Fruit fly (Drosophila melanogaster): ENCODE results near the gene GstZ2.

The GstZ2 gene

DNA sequence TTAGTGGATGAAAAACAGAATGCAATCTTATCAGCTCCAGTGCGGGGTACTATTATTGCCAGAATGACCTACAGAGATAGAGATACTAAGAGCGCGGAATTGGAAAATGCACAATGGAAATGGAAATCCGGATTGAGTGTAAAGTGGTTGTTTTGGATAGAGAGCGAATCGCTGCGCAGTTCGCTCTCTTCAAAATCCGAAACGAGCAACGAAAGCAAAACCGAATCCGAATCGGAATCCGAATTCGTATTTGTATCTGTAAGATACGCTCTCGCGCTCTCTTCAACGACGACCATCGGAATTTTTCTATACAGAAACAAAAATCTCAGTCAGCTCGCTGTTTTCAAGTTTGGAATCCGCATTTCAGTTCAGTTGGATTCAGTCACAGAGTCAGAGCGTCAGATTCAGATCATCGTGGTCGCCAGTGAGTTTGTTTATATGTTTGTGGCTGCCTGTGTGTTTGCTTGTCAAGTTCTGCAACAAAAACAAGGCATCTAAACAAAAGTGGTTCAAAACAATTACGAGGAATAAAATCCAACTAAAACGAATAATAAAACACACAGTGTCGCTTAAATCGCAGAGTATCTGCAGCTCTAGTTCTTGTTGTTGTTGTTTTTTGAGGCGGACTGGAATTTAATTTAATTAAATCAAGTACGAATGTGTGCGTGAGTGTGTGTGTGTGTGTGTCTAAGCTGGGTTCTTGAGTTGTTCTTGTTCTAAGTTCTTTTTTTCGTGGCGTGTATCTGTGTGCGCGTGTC lies 42.7 kb downstream of the GstZ2 start, which contains the start of gene ps:
Gene ps (plus strand): TSS at position 364 of the 758 bp plus-strand sequence.
- TF ChIP-seq Bgb (GFP tag; IDR thresholded peaks at IDR 0.05; ENCODE audit: partially characterized antibody) (no peak), MESR4 (GFP tag; optimal IDR thresholded peaks at IDR 0.05) (no peak), CG8359 (GFP tag; optimal IDR thresholded peaks at IDR 0.05; ENCODE audit: borderline replicate concordance) (no peak), CG8944 (GFP tag; optimal IDR thresholded peaks at IDR 0.05) (no peak), CTCF (GFP tag; optimal IDR thresholded peaks at IDR 0.05) (no peak), CG17186 (GFP tag; optimal IDR thresholded peaks at IDR 0.05) (no peak), CG1233 (GFP tag; optimal IDR thresholded peaks at IDR 0.05) (peak; percentile 23), odd (GFP tag; optimal IDR thresholded peaks at IDR 0.05) (no peak), usp (GFP tag; optimal IDR thresholded peaks at IDR 0.05) (no peak), CG4854 (GFP tag; optimal IDR thresholded peaks at IDR 0.05) (no peak), D19B (GFP tag; optimal IDR thresholded peaks at IDR 0.05) (no peak), CG18599 (GFP tag; optimal IDR thresholded peaks at IDR 0.05) (no peak), Ada2b (GFP tag; IDR thresholded peaks at IDR 0.05) (no peak), ac (GFP tag; optimal IDR thresholded peaks at IDR 0.05) (no peak), bigmax (GFP tag; optimal IDR thresholded peaks at IDR 0.05) (no peak), CG17568 (GFP tag; optimal IDR thresholded peaks at IDR 0.05) (peak; percentile 27), CG31441 (GFP tag; IDR thresholded peaks at IDR 0.05) (no peak), maf-S (GFP tag; optimal IDR thresholded peaks at IDR 0.05) (no peak), row (GFP tag; IDR thresholded peaks at IDR 0.05) (no peak), CG2889 (GFP tag; IDR thresholded peaks at IDR 0.05) (no peak), CG13424 (tag; optimal IDR thresholded peaks at IDR 0.05) (no peak), ssp (GFP tag; IDR thresholded peaks at IDR 0.05) (no peak), Jarid2 (GFP tag; optimal IDR thresholded peaks at IDR 0.05) (peak; percentile 93), NK7.1 (GFP tag; optimal IDR thresholded peaks at IDR 0.05) (no peak), CG1024 (GFP tag; IDR thresholded peaks at IDR 0.05) (no peak), danr (GFP tag; IDR thresholded peaks at IDR 0.05) (no peak), lmd (GFP tag; IDR thresholded peaks at IDR 0.05) (no peak), Ets65A (GFP tag) (no peak), gsb (GFP tag; IDR thresholded peaks at IDR 0.05) (no peak), Ravus (GFP tag; IDR thresholded peaks at IDR 0.05) (no peak), CG15601 (tag; optimal IDR thresholded peaks at IDR 0.05) (peak; percentile 1), pnt (GFP tag; optimal IDR thresholded peaks at IDR 0.05) (no peak), klu (GFP tag; IDR thresholded peaks at IDR 0.05) (no peak), ttk (GFP tag; IDR thresholded peaks at IDR 0.05) (no peak), CG10209 (GFP tag; optimal IDR thresholded peaks at IDR 0.05) (no peak), D (optimal IDR thresholded peaks at IDR 0.05) (no peak), D (GFP tag; optimal IDR thresholded peaks at IDR 0.05) (no peak), lab (GFP tag; optimal IDR thresholded peaks at IDR 0.05) (no peak), disco-r (GFP tag; optimal IDR thresholded peaks at IDR 0.05) (no peak), onecut (GFP tag; IDR thresholded peaks at IDR 0.05) (0 out of 2 replicates have a peak, but pooled peaks have one; percentile 28), Dll (GFP tag; IDR thresholded peaks at IDR 0.05; ENCODE audit: partially characterized antibody) (no peak), CG11093 (GFP tag; IDR thresholded peaks at IDR 0.05) (no peak), CG12071 (GFP tag; optimal IDR thresholded peaks at IDR 0.05) (peak; percentile 37), Dbx (GFP tag; IDR thresholded peaks at IDR 0.05) (no peak), sens (GFP tag) (peak; percentile 86), CG15696 (tag; optimal IDR thresholded peaks at IDR 0.05) (no peak), lilli (GFP tag; optimal IDR thresholded peaks at IDR 0.05) (no peak), Gsc (GFP tag; IDR thresholded peaks at IDR 0.05) (no peak), toy (GFP tag; IDR thresholded peaks at IDR 0.05) (no peak), CG8924 (tag; optimal IDR thresholded peaks at IDR 0.05) (peak; percentile 61), CG17612 (GFP tag; IDR thresholded peaks at IDR 0.05) (no peak), Asciz (GFP tag; optimal IDR thresholded peaks at IDR 0.05) (peak; percentile 3)
